Fruit fly (Drosophila melanogaster) whole organism, wandering third instar larva: ENCODE results near the gene CG9926.

Source experiments
- Myc ChIP-seq: fragments of >200 bp; optimal IDR thresholded peaks from 2 replicates; lab custom pipeline; 2017
- OdsH ChIP-seq: fragments of 200-800 bp; sonication (Bioruptor generic); optimal IDR thresholded peaks from 2 replicates; lab custom pipeline; 2016; ENCODE audit warnings: missing biosample characterization, mild to moderate bottlenecking, missing genetic modification characterization
- Vsx2 ChIP-seq: fragments of 200-300, 225-300 bp; sonication (Bioruptor generic); optimal IDR thresholded peaks from 2 replicates; lab custom pipeline; 2018; ENCODE audit warnings: missing biosample characterization, missing genetic modification characterization; ENCODE audit not compliant: partially characterized antibody
- brk ChIP-seq: fragments of 200-800 bp; sonication (Bioruptor generic); optimal IDR thresholded peaks from 2 replicates; lab custom pipeline; 2016; ENCODE audit warnings: missing biosample characterization, mild to moderate bottlenecking, missing genetic modification characterization
- fru ChIP-seq: fragments of 200-800 bp; sonication (Bioruptor generic); optimal IDR thresholded peaks from 3 replicates; lab custom pipeline; 2016; ENCODE audit warnings: missing biosample characterization, mild to moderate bottlenecking, missing genetic modification characterization
- h ChIP-seq: fragments of 200-800 bp; sonication (Bioruptor generic); optimal IDR thresholded peaks from 3 replicates; lab custom pipeline; 2016; ENCODE audit warnings: missing biosample characterization, mild to moderate bottlenecking, missing genetic modification characterization
- jim ChIP-seq: fragments of 175-275, 200-325 bp; sonication (Bioruptor generic); optimal IDR thresholded peaks from 2 replicates; lab custom pipeline; 2016; ENCODE audit warnings: missing biosample characterization, mild to moderate bottlenecking, missing genetic modification characterization
- psq ChIP-seq: fragments of 200-800 bp; sonication (Bioruptor generic); optimal IDR thresholded peaks from 3 replicates; lab custom pipeline; 2017; ENCODE audit warnings: missing biosample characterization, mild to moderate bottlenecking, missing genetic modification characterization, moderate library complexity
- rgr ChIP-seq: fragments of 200-800 bp; sonication (Bioruptor generic); optimal IDR thresholded peaks from 3 replicates; lab custom pipeline; 2016; ENCODE audit warnings: missing biosample characterization, mild to moderate bottlenecking, missing genetic modification characterization
- usp ChIP-seq: fragments of >200 bp; optimal IDR thresholded peaks from 2 replicates; lab custom pipeline; 2017; ENCODE audit warnings: missing biosample characterization, missing genetic modification characterization

- no peak for TF ChIP-seq psq
- no peak for TF ChIP-seq fru (GFP tag; lab: Kevin White, UChicago)
- no peak for TF ChIP-seq OdsH
- TF ChIP-seq Vsx2 (GFP tag; lab: Kevin White, UChicago), result no peak
- no peak for TF ChIP-seq brk (GFP tag; lab: Kevin White, UChicago)
- TF ChIP-seq rgr, result no peak
- peak; percentile 1 for TF ChIP-seq h (GFP tag; lab: Kevin White, UChicago)
- TF ChIP-seq jim (GFP tag; lab: Kevin White, UChicago), result no peak
- TF ChIP-seq usp (GFP tag; lab: Kevin White, UChicago), result no peak
- TF ChIP-seq Myc, result no peak
These were observed 26.4 kb upstream of the CG9926 start for dm6 chr3R:13977126-13977991.
